Fruit fly (Drosophila melanogaster): Measurements from ENCODE around the gene PIG-F.
A peak's percentile ranks its signal among the peaks of the same experiment; 100 is the strongest.

PIG-F gene

dm6 chr3L:19585979-19586378, 26.3 kb upstream of the PIG-F start, which contains the start of the genes CG9231 and CG9330 (continued):
- TF ChIP-seq CG8478 (optimal IDR thresholded peaks at IDR 0.05) (no peak), Antp (GFP tag; optimal IDR thresholded peaks at IDR 0.05) (no peak), CG14667 (GFP tag; IDR thresholded peaks at IDR 0.05) (no peak), en (GFP tag; optimal IDR thresholded peaks at IDR 0.05) (no peak), dpn (GFP tag; optimal IDR thresholded peaks at IDR 0.05) (peak; percentile 32 to 36), Adf1 (GFP tag; IDR thresholded peaks at IDR 0.05) (no peak), stwl (tag; optimal IDR thresholded peaks at IDR 0.05) (peak; percentile 84), zf30C (GFP tag; optimal IDR thresholded peaks at IDR 0.05) (no peak), CG4730 (GFP tag; IDR thresholded peaks at IDR 0.05) (no peak), CG13775 (GFP tag; optimal IDR thresholded peaks at IDR 0.05) (peak; percentile 41), CG30020 (tag; optimal IDR thresholded peaks at IDR 0.05) (peak; percentile 57), org-1 (GFP tag; optimal IDR thresholded peaks at IDR 0.05) (no peak), hkb (optimal IDR thresholded peaks at IDR 0.05) (no peak), hkb (GFP tag; IDR thresholded peaks at IDR 0.05) (no peak; the same call in 1 of the 2 replicates), CG1529 (GFP tag; optimal IDR thresholded peaks at IDR 0.05) (no peak), aop (GFP tag; IDR thresholded peaks at IDR 0.05) (no peak), CG13123 (GFP tag; optimal IDR thresholded peaks at IDR 0.05) (no peak), her (GFP tag; optimal IDR thresholded peaks at IDR 0.05) (no peak), klu (GFP tag; IDR thresholded peaks at IDR 0.05) (no peak), fd3F (GFP tag; optimal IDR thresholded peaks at IDR 0.05) (no peak), Hsf (GFP tag; optimal IDR thresholded peaks at IDR 0.05) (peak; percentile 24), Kr (GFP tag; optimal IDR thresholded peaks at IDR 0.05) (no peak), vfl (GFP tag; optimal IDR thresholded peaks at IDR 0.05) (no peak), ind (GFP tag; optimal IDR thresholded peaks at IDR 0.05) (peak; percentile 23), CG8765 (GFP tag; IDR thresholded peaks at IDR 0.05) (no peak), sc (optimal IDR thresholded peaks at IDR 0.05) (no peak), sc (GFP tag; optimal IDR thresholded peaks at IDR 0.05) (no peak), NC2α (GFP tag; optimal IDR thresholded peaks at IDR 0.05) (no peak), ewg (GFP tag; optimal IDR thresholded peaks at IDR 0.05) (peak; percentile 26), kni (GFP tag; optimal IDR thresholded peaks at IDR 0.05) (peak; percentile 38), Stat92E (GFP tag; optimal IDR thresholded peaks at IDR 0.05) (peak in 1 of 3 experiments; percentile 42), Trl (optimal IDR thresholded peaks at IDR 0.05) (no peak), Trl (GFP tag; optimal IDR thresholded peaks at IDR 0.05) (no peak), lilli (GFP tag; optimal IDR thresholded peaks at IDR 0.05) (peak; percentile 58), CG11085 (GFP tag; IDR thresholded peaks at IDR 0.05) (no peak), CG12659 (GFP tag; optimal IDR thresholded peaks at IDR 0.05) (peak; percentile 84), yki (optimal IDR thresholded peaks at IDR 0.05) (no peak), CG7786 (GFP tag; optimal IDR thresholded peaks at IDR 0.05) (no peak), gce (GFP tag; IDR thresholded peaks at IDR 0.05) (no peak), MESR4 (GFP tag; optimal IDR thresholded peaks at IDR 0.05) (peak; percentile 45), CG18764 (GFP tag; optimal IDR thresholded peaks at IDR 0.05) (peak; percentile 19), Asciz (GFP tag; optimal IDR thresholded peaks at IDR 0.05) (peak; percentile 10), Ptx1 (GFP tag; IDR thresholded peaks at IDR 0.05) (peak; percentile 11; the same call in 1 of the 2 replicates), CG17186 (GFP tag; optimal IDR thresholded peaks at IDR 0.05) (peak; percentile 40), H2.0 (GFP tag; IDR thresholded peaks at IDR 0.05) (no peak), CG8924 (tag; optimal IDR thresholded peaks at IDR 0.05) (peak; percentile 3), CG6175 (GFP tag; IDR thresholded peaks at IDR 0.05) (no peak), Fer2 (tag; optimal IDR thresholded peaks at IDR 0.05) (no peak), HLHmδ (GFP tag; optimal IDR thresholded peaks at IDR 0.05) (no peak), CG12236 (GFP tag; optimal IDR thresholded peaks at IDR 0.05) (no peak), CG4617 (GFP tag; optimal IDR thresholded peaks at IDR 0.05; ENCODE audit: borderline replicate concordance) (peak; percentile 85), schlank (tag; optimal IDR thresholded peaks at IDR 0.05) (no peak), crc (GFP tag; optimal IDR thresholded peaks at IDR 0.05) (no peak), Xrp1 (GFP tag; IDR thresholded peaks at IDR 0.05) (no peak)

Measured in whole organism, embryonic.